Fruit fly (Drosophila melanogaster) whole organism, embryonic: Measurements from ENCODE around the gene CG6766.
A peak's percentile ranks its signal among the peaks of the same experiment; 100 is the strongest.

Experiments
- Asciz ChIP-seq: fragments of 200-800 bp; sonication (Bioruptor generic); optimal IDR thresholded peaks from 2 replicates; lab custom pipeline; 2017; ENCODE audit warnings: missing biosample characterization, mild to moderate bottlenecking, missing genetic modification characterization, missing genetic modification reagents
- BEAF-32 ChIP-seq: fragments of 200-800 bp; sonication (Bioruptor generic); optimal IDR thresholded peaks from 3 replicates; lab custom pipeline; 2017; ENCODE audit warnings: missing biosample characterization, missing genetic modification characterization, mild to moderate bottlenecking, moderate library complexity, missing genetic modification reagents
- CG10431 ChIP-seq: fragments of 200-800 bp; sonication (Bioruptor generic); optimal IDR thresholded peaks from 3 replicates; lab custom pipeline; 2018; ENCODE audit warnings: missing biosample characterization, mild to moderate bottlenecking, missing genetic modification characterization
- CG10462 ChIP-seq: fragments of 200-800 bp; sonication (Bioruptor generic); optimal IDR thresholded peaks from 2 replicates; lab custom pipeline; 2016; ENCODE audit warnings: missing biosample characterization, missing genetic modification characterization
- CG11093 ChIP-seq: fragments of 200-800 bp; sonication (Bioruptor generic); IDR thresholded peaks from 3 replicates; pipeline ENCODE4 v1.3.6; 2022; ENCODE audit warnings: missing biosample characterization, missing genetic modification characterization
- CG12219 ChIP-seq: fragments of 200-800 bp; sonication (Bioruptor generic); optimal IDR thresholded peaks from 3 replicates; lab custom pipeline; 2018; ENCODE audit warnings: missing biosample characterization, mild to moderate bottlenecking, missing genetic modification characterization
- CG1233 ChIP-seq: fragments of 200-800 bp; sonication (Bioruptor generic); optimal IDR thresholded peaks from 4 replicates; lab custom pipeline; 2018; ENCODE audit warnings: missing biosample characterization, mild to moderate bottlenecking, missing genetic modification characterization
- CG12942 ChIP-seq: fragments of 200-800 bp; sonication (Bioruptor generic); optimal IDR thresholded peaks from 3 replicates; lab custom pipeline; 2016; ENCODE audit warnings: missing biosample characterization, missing genetic modification characterization
- CG15073 ChIP-seq: fragments of 200-800 bp; sonication (Bioruptor generic); optimal IDR thresholded peaks from 2 replicates; lab custom pipeline; 2016; ENCODE audit warnings: missing biosample characterization, missing genetic modification characterization
- CG18619 ChIP-seq: fragments of 200-800 bp; sonication (Bioruptor generic); optimal IDR thresholded peaks from 3 replicates; lab custom pipeline; 2017; ENCODE audit warnings: missing biosample characterization, mild to moderate bottlenecking, missing genetic modification characterization
- CG18764 ChIP-seq: fragments of 200-800 bp; sonication (Bioruptor generic); optimal IDR thresholded peaks from 3 replicates; lab custom pipeline; 2016; ENCODE audit warnings: missing biosample characterization, missing genetic modification characterization
- CG2116 ChIP-seq: fragments of 200-800 bp; sonication (Bioruptor generic); optimal IDR thresholded peaks from 3 replicates; lab custom pipeline; 2018; ENCODE audit warnings: missing biosample characterization, mild to moderate bottlenecking, missing genetic modification characterization
- CG2889 ChIP-seq: fragments of 200-800 bp; sonication (Bioruptor generic); IDR thresholded peaks from 3 replicates; pipeline ENCODE4 v1.3.6; 2022; ENCODE audit warnings: missing biosample characterization, missing genetic modification characterization
- CG31224 ChIP-seq: fragments of 200-800 bp; sonication (Bioruptor generic); IDR thresholded peaks from 2 replicates; pipeline ENCODE4 v1.3.6; 2022; ENCODE audit warnings: missing biosample characterization, missing genetic modification characterization
- CG31441 ChIP-seq: fragments of 200-800 bp; sonication (Bioruptor generic); IDR thresholded peaks from 2 replicates; pipeline ENCODE4 v1.3.6; 2022; ENCODE audit warnings: missing biosample characterization, missing genetic modification characterization
- CG3281 ChIP-seq: fragments of 200-800 bp; sonication (Bioruptor generic); optimal IDR thresholded peaks from 3 replicates; lab custom pipeline; 2017; ENCODE audit warnings: missing biosample characterization, mild to moderate bottlenecking, missing genetic modification characterization
- CG34224 ChIP-seq: fragments of 200-800 bp; sonication (Bioruptor generic); IDR thresholded peaks from 3 replicates; pipeline ENCODE4 v1.3.6; 2022; ENCODE audit warnings: missing biosample characterization, missing genetic modification characterization; ENCODE audit not compliant: partially characterized antibody
- CG4282 ChIP-seq: fragments of 200-800 bp; sonication (Bioruptor generic); optimal IDR thresholded peaks from 2 replicates; lab custom pipeline; 2016; ENCODE audit warnings: missing biosample characterization, missing genetic modification characterization
- CG4360 ChIP-seq: fragments of 200-800 bp; sonication (Bioruptor generic); IDR thresholded peaks from 2 replicates; pipeline ENCODE4 v1.3.6; 2022; ENCODE audit warnings: missing biosample characterization, missing genetic modification characterization
- CG43689 ChIP-seq: fragments of 200-800 bp; sonication (Bioruptor generic); IDR thresholded peaks from 2 replicates; pipeline ENCODE4 v1.3.6; 2022; ENCODE audit warnings: missing biosample characterization, missing genetic modification characterization
- CG6272 ChIP-seq: fragments of 200-800 bp; sonication (Bioruptor generic); IDR thresholded peaks from 2 replicates; pipeline ENCODE4 v1.3.6; 2022; ENCODE audit warnings: missing biosample characterization, missing genetic modification characterization
- CG7271 ChIP-seq: fragments of 200-800 bp; sonication (Bioruptor generic); optimal IDR thresholded peaks from 2 replicates; lab custom pipeline; 2018; ENCODE audit warnings: missing biosample characterization, mild to moderate bottlenecking, missing genetic modification characterization, moderate library complexity
- CG7839 ChIP-seq: fragments of 200-800 bp; sonication (Bioruptor generic); optimal IDR thresholded peaks from 3 replicates; lab custom pipeline; 2018; ENCODE audit warnings: missing biosample characterization, mild to moderate bottlenecking, missing genetic modification characterization, moderate library complexity
- CG7987 ChIP-seq: fragments of 200-800 bp; sonication (Bioruptor generic); optimal IDR thresholded peaks from 2 replicates; lab custom pipeline; 2018; ENCODE audit warnings: missing biosample characterization, mild to moderate bottlenecking, missing genetic modification characterization, moderate library complexity
- CG8281 ChIP-seq: fragments of 200-800 bp; sonication (Bioruptor generic); optimal IDR thresholded peaks from 2 replicates; lab custom pipeline; 2018; ENCODE audit warnings: missing biosample characterization, mild to moderate bottlenecking, missing genetic modification characterization, moderate library complexity
- CG8388 ChIP-seq: fragments of 200-800 bp; sonication (Bioruptor generic); optimal IDR thresholded peaks from 2 replicates; lab custom pipeline; 2019; ENCODE audit warnings: missing biosample characterization, mild to moderate bottlenecking, missing genetic modification characterization, moderate library complexity
- CG9876 ChIP-seq: fragments of 200-800 bp; sonication (Bioruptor generic); optimal IDR thresholded peaks from 2 replicates; lab custom pipeline; 2016; ENCODE audit warnings: missing biosample characterization, missing genetic modification characterization
- CHES-1-like ChIP-seq: fragments of 200-800 bp; sonication (Bioruptor generic); optimal IDR thresholded peaks from 2 replicates; lab custom pipeline; 2016; ENCODE audit warnings: missing biosample characterization, missing genetic modification characterization
- D ChIP-seq, 2 experiments: fragments of 200-800 bp in 1 of 2; fragments of >200 bp in 1 of 2; sonication (Bioruptor generic) in 1 of 2; optimal IDR thresholded peaks; 2 replicates in 1 of 2; 3 replicates in 1 of 2; lab custom pipeline; 2017; ENCODE audit warnings: mild to moderate bottlenecking in 1 of 2, missing biosample characterization in 1 of 2, missing genetic modification characterization in 1 of 2, missing genetic modification reagents in 1 of 2
- D19A ChIP-seq: fragments of 200-800 bp; optimal IDR thresholded peaks from 3 replicates; lab custom pipeline; 2019; ENCODE audit warnings: missing biosample characterization, mild to moderate bottlenecking, missing genetic modification characterization, moderate library complexity
- Dip3 ChIP-seq: fragments of 200-800 bp; sonication (Bioruptor generic); optimal IDR thresholded peaks from 3 replicates; lab custom pipeline; 2016; ENCODE audit warnings: missing biosample characterization, missing genetic modification characterization
- Ets97D ChIP-seq: fragments of 200-800 bp; sonication (Bioruptor generic); optimal IDR thresholded peaks from 3 replicates; lab custom pipeline; 2016; ENCODE audit warnings: missing biosample characterization, missing genetic modification characterization
- HLH3B ChIP-seq: fragments of 200-800 bp; sonication (Bioruptor generic); IDR thresholded peaks from 2 replicates; pipeline ENCODE4 v1.3.6; 2022; ENCODE audit warnings: missing biosample characterization, missing genetic modification characterization
- NK7.1 ChIP-seq: fragments of 200-800 bp; sonication (Bioruptor generic); optimal IDR thresholded peaks from 3 replicates; lab custom pipeline; 2016; ENCODE audit warnings: missing biosample characterization, missing genetic modification characterization
- Oli ChIP-seq: fragments of 200-800 bp; sonication (Bioruptor generic); optimal IDR thresholded peaks from 2 replicates; lab custom pipeline; 2018; ENCODE audit warnings: missing biosample characterization, mild to moderate bottlenecking, missing genetic modification characterization, moderate library complexity
- Rfx ChIP-seq: fragments of 200-800 bp; sonication (Bioruptor generic); IDR thresholded peaks from 2 replicates; pipeline ENCODE4 v1.3.6; 2022; ENCODE audit warnings: missing biosample characterization, missing genetic modification characterization
- Tbp ChIP-seq: fragments of >200 bp; optimal IDR thresholded peaks from 2 replicates; lab custom pipeline; 2018; ENCODE audit warnings: missing biosample characterization, missing genetic modification characterization
- YL-1 ChIP-seq: fragments of 200-800 bp; sonication (Bioruptor generic); optimal IDR thresholded peaks from 3 replicates; lab custom pipeline; 2017; ENCODE audit warnings: missing biosample characterization, mild to moderate bottlenecking, missing genetic modification characterization
- amos ChIP-seq: fragments of 200-800 bp; sonication (Bioruptor generic); IDR thresholded peaks from 2 replicates; pipeline ENCODE4 v1.3.6; 2022; ENCODE audit warnings: missing biosample characterization, missing genetic modification characterization; ENCODE audit not compliant: partially characterized antibody
- crol ChIP-seq: fragments of 200-800 bp; sonication (Bioruptor generic); IDR thresholded peaks from 2 replicates; pipeline ENCODE4 v1.3.6; 2022; ENCODE audit warnings: missing biosample characterization, missing genetic modification characterization
- disco-r ChIP-seq: fragments of 200-800 bp; sonication (Bioruptor generic); optimal IDR thresholded peaks from 2 replicates; lab custom pipeline; 2016; ENCODE audit warnings: missing biosample characterization, missing genetic modification characterization
- gcm2 ChIP-seq: fragments of 200-800 bp; sonication (Bioruptor generic); optimal IDR thresholded peaks from 2 replicates; lab custom pipeline; 2016; ENCODE audit warnings: missing biosample characterization, missing genetic modification characterization
- klu ChIP-seq: fragments of 200-800 bp; sonication (Bioruptor generic); IDR thresholded peaks from 2 replicates; pipeline ENCODE4 v1.3.6; 2022; ENCODE audit warnings: missing biosample characterization, missing genetic modification characterization
- nerfin-1 ChIP-seq: fragments of 200-800 bp; sonication (Bioruptor generic); optimal IDR thresholded peaks from 3 replicates; lab custom pipeline; 2019; ENCODE audit warnings: missing biosample characterization, mild to moderate bottlenecking, missing genetic modification characterization, moderate library complexity
- ranshi ChIP-seq: fragments of 200-800 bp; sonication (Bioruptor generic); IDR thresholded peaks from 2 replicates; pipeline ENCODE4 v1.3.6; 2022; ENCODE audit warnings: missing biosample characterization, missing genetic modification characterization
- sim ChIP-seq: fragments of 200-800 bp; sonication (Bioruptor generic); IDR thresholded peaks from 2 replicates; pipeline ENCODE4 v1.3.6; 2022; ENCODE audit warnings: missing biosample characterization, missing genetic modification characterization
- ssp ChIP-seq: fragments of 200-800 bp; sonication (Bioruptor generic); IDR thresholded peaks from 2 replicates; pipeline ENCODE4 v1.3.6; 2022; ENCODE audit warnings: missing biosample characterization, missing genetic modification characterization
- ttk ChIP-seq: fragments of 200-800 bp; sonication (Bioruptor generic); IDR thresholded peaks from 2 replicates; pipeline ENCODE4 v2.1.2; 2022; ENCODE audit warnings: missing biosample characterization, missing genetic modification characterization
- unpg ChIP-seq: fragments of 200-800 bp; sonication (Bioruptor generic); optimal IDR thresholded peaks from 3 replicates; lab custom pipeline; 2018; ENCODE audit warnings: missing biosample characterization, mild to moderate bottlenecking, missing genetic modification characterization, moderate library complexity
- z ChIP-seq: fragments of 200-800 bp; sonication (Bioruptor generic); IDR thresholded peaks from 3 replicates; pipeline ENCODE4 v1.3.6; 2022; ENCODE audit warnings: missing biosample characterization, missing genetic modification characterization

The CG6766 gene

DNA sequence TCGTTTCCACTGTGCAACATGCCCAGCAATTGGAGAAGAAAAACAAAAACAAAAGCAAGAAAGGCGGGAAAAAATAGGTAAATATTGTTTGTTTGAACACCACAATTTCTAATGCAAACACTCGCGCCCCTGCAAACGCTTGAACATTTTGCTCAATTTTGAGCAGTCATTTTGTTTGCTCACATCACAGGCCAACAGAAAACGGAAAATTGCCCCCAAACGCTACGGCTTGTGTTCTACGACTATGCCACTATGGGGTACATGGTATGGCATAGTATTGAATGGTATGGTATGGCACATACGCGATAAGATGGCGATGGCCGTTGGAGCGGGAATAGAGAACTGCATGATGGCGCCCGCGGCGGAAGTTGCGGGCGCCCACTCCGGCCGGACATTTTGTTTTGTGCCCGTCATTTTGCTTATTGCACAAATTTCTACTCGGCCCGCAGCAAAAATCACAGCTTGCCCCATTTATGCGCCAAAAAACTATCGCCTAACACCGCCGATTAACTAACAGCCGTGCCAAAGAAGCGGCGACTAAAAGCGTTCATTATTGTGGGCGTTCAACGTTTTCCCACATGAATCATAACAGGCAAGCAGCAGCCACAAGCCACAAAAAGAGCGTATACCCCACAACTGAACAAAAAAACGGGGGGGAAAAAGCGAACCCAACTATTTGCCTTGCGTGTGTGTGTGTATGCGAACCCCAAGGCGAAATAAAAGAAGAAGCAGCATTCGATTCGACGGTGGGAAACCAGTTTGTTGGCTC lies 36.1 kb downstream of the CG6766 start (continued):
- peak; percentile 75 for TF ChIP-seq CG1233 (GFP tag; lab: Kevin White, UChicago)
- no peak for TF ChIP-seq CG4360 (GFP tag; lab: Robert Waterston, UW)
- TF ChIP-seq CG3281 (GFP tag; lab: Kevin White, UChicago): peak; percentile 68
- no peak for TF ChIP-seq ttk (GFP tag; lab: Robert Waterston, UW)
- TF ChIP-seq CG18619 (GFP tag; lab: Kevin White, UChicago): peak; percentile 79
- TF ChIP-seq CG10431 (GFP tag; lab: Kevin White, UChicago): peak; percentile 96
- TF ChIP-seq crol: no peak
- TF ChIP-seq CG11093 (GFP tag; lab: Robert Waterston, UW): no peak
- TF ChIP-seq CG8281: peak; percentile 33
- TF ChIP-seq amos (GFP tag; lab: Robert Waterston, UW): no peak
- no peak for TF ChIP-seq Oli (tag; lab: Kevin White, UChicago)
- peak; percentile 62 for TF ChIP-seq CG7987 (GFP tag; lab: Kevin White, UChicago)
- peak; percentile 70 for TF ChIP-seq unpg (GFP tag; lab: Kevin White, UChicago)
- peak; percentile 77 for TF ChIP-seq CG12219 (GFP tag; lab: Kevin White, UChicago)
- TF ChIP-seq CG2116 (GFP tag; lab: Kevin White, UChicago): peak; percentile 63
- TF ChIP-seq CHES-1-like (GFP tag; lab: Kevin White, UChicago): peak; percentile 77
- peak; percentile 64 for TF ChIP-seq CG8388 (GFP tag; lab: Kevin White, UChicago)
- TF ChIP-seq ranshi (GFP tag; lab: Robert Waterston, UW): no peak
- peak; percentile 12 for TF ChIP-seq CG10462 (GFP tag; lab: Kevin White, UChicago)
- no peak for TF ChIP-seq CG31224 (GFP tag; lab: Robert Waterston, UW)
- no peak for TF ChIP-seq z (GFP tag; lab: Robert Waterston, UW)
- no peak for TF ChIP-seq ssp (GFP tag; lab: Robert Waterston, UW)
- peak; percentile 58 for TF ChIP-seq BEAF-32 (GFP tag; lab: Kevin White, UChicago)
- peak; percentile 6 for TF ChIP-seq CG12942 (GFP tag; lab: Kevin White, UChicago)
- TF ChIP-seq YL-1 (GFP tag; lab: Kevin White, UChicago): peak; percentile 61
- TF ChIP-seq D (optimal IDR thresholded peaks at IDR 0.05; lab: Kevin White, UChicago): no peak
- TF ChIP-seq D (GFP tag; optimal IDR thresholded peaks at IDR 0.05; lab: Kevin White, UChicago): peak; percentile 75
- peak; percentile 85 for TF ChIP-seq Asciz (GFP tag; lab: Kevin White, UChicago)
- no peak for TF ChIP-seq Rfx (GFP tag; lab: Robert Waterston, UW)
- no peak for TF ChIP-seq sim (GFP tag; lab: Robert Waterston, UW)
- no peak for TF ChIP-seq Tbp (GFP tag; lab: Kevin White, UChicago)
- no peak for TF ChIP-seq CG7271
- TF ChIP-seq Dip3: peak; percentile 37
- TF ChIP-seq CG2889: no peak
- no peak for TF ChIP-seq CG6272 (GFP tag; lab: Robert Waterston, UW)
- TF ChIP-seq CG15073 (GFP tag; lab: Kevin White, UChicago): no peak
- peak; percentile 5 for TF ChIP-seq gcm2 (GFP tag; lab: Kevin White, UChicago)
- TF ChIP-seq disco-r (GFP tag; lab: Kevin White, UChicago): peak; percentile 2
- no peak for TF ChIP-seq HLH3B (GFP tag; lab: Robert Waterston, UW)
- TF ChIP-seq Ets97D: peak; percentile 32
- peak; percentile 21 for TF ChIP-seq CG9876
- no peak for TF ChIP-seq klu (GFP tag; lab: Robert Waterston, UW)
- no peak for TF ChIP-seq CG34224 (GFP tag; lab: Robert Waterston, UW)
- TF ChIP-seq D19A (tag; lab: Kevin White, UChicago): peak; percentile 52
- TF ChIP-seq CG18764 (GFP tag; lab: Kevin White, UChicago): peak; percentile 39
- TF ChIP-seq nerfin-1 (tag; lab: Kevin White, UChicago): no peak
- TF ChIP-seq NK7.1: no peak
- no peak for TF ChIP-seq CG43689 (GFP tag; lab: Robert Waterston, UW)
- peak; percentile 2 for TF ChIP-seq CG4282 (GFP tag; lab: Kevin White, UChicago)
- no peak for TF ChIP-seq CG31441 (GFP tag; lab: Robert Waterston, UW)
- TF ChIP-seq CG7839 (tag; lab: Kevin White, UChicago): peak; percentile 22
